Fruit fly (Drosophila melanogaster): ENCODE data around the gene B9d2.

Gene B9d2

dm6 chr2L:6085733-6086317 is 44.6 kb downstream of the B9d2 start (continued):
- TF ChIP-seq CG6254 (GFP tag; optimal IDR thresholded peaks at IDR 0.05) (no peak), CG12744 (GFP tag; optimal IDR thresholded peaks at IDR 0.05) (no peak), unpg (GFP tag; optimal IDR thresholded peaks at IDR 0.05) (no peak), Hand (GFP tag; optimal IDR thresholded peaks at IDR 0.05) (no peak), GATAe (GFP tag; conservative IDR thresholded peaks at IDR 0.05) (peak; percentile 48), CG10959 (GFP tag; IDR thresholded peaks at IDR 0.05) (no peak), CG13287 (GFP tag; IDR thresholded peaks at IDR 0.05; ENCODE audit: partially characterized antibody) (peak; percentile 42; the same call in 1 of the 2 replicates), Rx (GFP tag; IDR thresholded peaks at IDR 0.05) (no peak), sna (GFP tag; IDR thresholded peaks at IDR 0.05; ENCODE audit: partially characterized antibody) (no peak), mld (GFP tag; IDR thresholded peaks at IDR 0.05; ENCODE audit: partially characterized antibody) (no peak), TFAM (GFP tag; optimal IDR thresholded peaks at IDR 0.05) (no peak), CG13624 (GFP tag; optimal IDR thresholded peaks at IDR 0.05) (peak; percentile 20), slp2 (GFP tag; optimal IDR thresholded peaks at IDR 0.05) (no peak), toy (GFP tag; IDR thresholded peaks at IDR 0.05) (no peak), rib (GFP tag; IDR thresholded peaks at IDR 0.05) (peak; percentile 98), CG3847 (GFP tag; IDR thresholded peaks at IDR 0.05) (no peak), twi (tag; optimal IDR thresholded peaks at IDR 0.05) (no peak), phol (tag; optimal IDR thresholded peaks at IDR 0.05) (no peak), CG17612 (GFP tag; IDR thresholded peaks at IDR 0.05) (no peak), Optix (GFP tag; IDR thresholded peaks at IDR 0.05) (no peak), sd (tag; optimal IDR thresholded peaks at IDR 0.05) (peak; percentile 83), CG7745 (tag; optimal IDR thresholded peaks at IDR 0.05) (no peak), CG17829 (tag; optimal IDR thresholded peaks at IDR 0.05) (no peak), CG5245 (GFP tag; optimal IDR thresholded peaks at IDR 0.05) (no peak), CG7839 (tag; optimal IDR thresholded peaks at IDR 0.05) (no peak), CG3065 (GFP tag; optimal IDR thresholded peaks at IDR 0.05) (no peak), CG10979 (tag; optimal IDR thresholded peaks at IDR 0.05) (no peak), grn (GFP tag; optimal IDR thresholded peaks at IDR 0.05) (no peak), CG2678 (tag; optimal IDR thresholded peaks at IDR 0.05) (no peak), CG1603 (tag; optimal IDR thresholded peaks at IDR 0.05) (no peak), CG15269 (tag; optimal IDR thresholded peaks at IDR 0.05) (no peak), CG10543 (GFP tag; optimal IDR thresholded peaks at IDR 0.05) (peak; percentile 90), danr (GFP tag; IDR thresholded peaks at IDR 0.05) (no peak), mirr (GFP tag; optimal IDR thresholded peaks at IDR 0.05) (peak; percentile 68), ab (GFP tag; optimal IDR thresholded peaks at IDR 0.05) (no peak), pzg (GFP tag; optimal IDR thresholded peaks at IDR 0.05) (no peak), br (optimal IDR thresholded peaks at IDR 0.05) (no peak), zf30C (GFP tag; optimal IDR thresholded peaks at IDR 0.05) (no peak), CG11723 (GFP tag; optimal IDR thresholded peaks at IDR 0.05) (no peak), CG9609 (GFP tag; optimal IDR thresholded peaks at IDR 0.05) (no peak), CG15696 (tag; optimal IDR thresholded peaks at IDR 0.05) (no peak), Kr (GFP tag; optimal IDR thresholded peaks at IDR 0.05) (no peak), BtbVII (GFP tag; optimal IDR thresholded peaks at IDR 0.05) (no peak), CG5953 (GFP tag; IDR thresholded peaks at IDR 0.05) (no peak), CG3163 (GFP tag; optimal IDR thresholded peaks at IDR 0.05) (no peak), CG13894 (tag; optimal IDR thresholded peaks at IDR 0.05) (peak; percentile 96), exex (tag; optimal IDR thresholded peaks at IDR 0.05) (peak; percentile 42), CG2889 (GFP tag; IDR thresholded peaks at IDR 0.05) (no peak), CG15073 (GFP tag; optimal IDR thresholded peaks at IDR 0.05) (no peak), NFAT (GFP tag; IDR thresholded peaks at IDR 0.05) (peak; percentile 48; the same call in 1 of the 2 replicates), pros (GFP tag; optimal IDR thresholded peaks at IDR 0.05) (no peak)

Data from whole organism, embryonic.